Fruit fly (Drosophila melanogaster): Measurements from ENCODE around the gene CG3457.

CG3457 gene

DNA sequence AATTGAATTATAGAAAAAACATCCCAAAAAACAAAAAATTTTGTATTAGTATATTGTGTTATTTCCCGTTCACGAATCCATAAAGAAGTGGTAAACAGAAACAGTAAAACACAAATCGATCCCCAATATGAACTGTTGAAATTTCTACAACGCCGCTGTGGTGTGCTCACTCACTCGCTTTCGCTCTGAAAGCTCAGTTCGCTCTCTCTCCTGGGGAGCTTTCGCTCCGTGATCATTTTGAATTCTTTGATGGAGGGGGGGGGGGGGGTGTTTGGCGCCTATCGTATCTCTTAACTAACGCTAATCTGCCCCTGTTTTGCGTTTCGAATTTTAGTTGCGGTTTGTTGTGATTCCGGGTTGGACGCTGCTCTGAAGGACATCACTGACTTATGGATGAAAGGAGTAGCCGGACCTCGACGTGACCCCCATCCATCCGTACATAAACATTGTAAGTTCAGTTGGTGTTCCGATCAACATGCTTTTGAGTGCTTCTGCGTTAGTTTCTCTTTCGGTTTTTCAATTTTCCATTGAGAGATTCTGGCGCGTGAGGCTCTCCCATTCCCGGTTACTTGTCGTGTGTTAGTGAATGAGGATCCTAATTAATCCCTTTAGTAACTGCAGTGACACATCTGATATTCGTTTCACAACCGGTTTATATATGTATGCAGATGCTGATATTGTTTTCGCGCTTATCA is 46.3 kb upstream of the CG3457 start, which contains the start of gene D2hgdh:
TSS of gene D2hgdh (plus strand) at position 331 of the 695 bp plus-strand sequence.
- TF ChIP-seq Dif (GFP tag; optimal IDR thresholded peaks at IDR 0.05; ENCODE audit: partially characterized antibody) (peak; percentile 44), OdsH (GFP tag; optimal IDR thresholded peaks at IDR 0.05) (peak; percentile 46), brk (GFP tag; optimal IDR thresholded peaks at IDR 0.05) (peak; percentile 23), ey (GFP tag; optimal IDR thresholded peaks at IDR 0.05) (peak; percentile 25), foxo (GFP tag; optimal IDR thresholded peaks at IDR 0.05) (peak in 1 of 2 experiments; percentile 47), Hnf4 (GFP tag; optimal IDR thresholded peaks at IDR 0.05) (peak; percentile 41), woc (GFP tag; optimal IDR thresholded peaks at IDR 0.05) (no peak), jim (GFP tag; optimal IDR thresholded peaks at IDR 0.05) (no peak), rgr (GFP tag; optimal IDR thresholded peaks at IDR 0.05) (peak; percentile 56), fru (GFP tag; optimal IDR thresholded peaks at IDR 0.05) (no peak), psq (GFP tag; optimal IDR thresholded peaks at IDR 0.05) (no peak), HLH106 (tag; optimal IDR thresholded peaks at IDR 0.05) (peak; percentile 50), h (GFP tag; optimal IDR thresholded peaks at IDR 0.05) (peak; percentile 23), Rel (GFP tag; optimal IDR thresholded peaks at IDR 0.05) (no peak), Rel (tag; optimal IDR thresholded peaks at IDR 0.05) (peak; percentile 35)

DNA sequence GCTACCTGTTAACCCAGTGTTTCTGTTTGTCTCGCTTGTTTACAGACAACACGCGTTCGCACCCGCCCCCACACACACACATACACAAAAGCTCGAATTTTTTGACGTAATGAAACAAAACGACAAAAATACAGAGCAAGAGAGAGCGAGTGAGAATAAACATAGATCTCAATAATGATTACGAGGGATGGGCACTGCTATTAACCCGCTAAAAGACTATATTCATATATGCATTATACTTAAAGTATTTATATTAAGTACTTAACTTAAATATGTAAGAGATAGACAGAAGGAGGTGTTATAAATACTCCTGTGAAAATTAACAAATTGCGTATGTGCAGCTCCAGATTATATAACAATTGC is 45.8 kb upstream of the CG3457 start:
- TF ChIP-seq dsf (GFP tag; optimal IDR thresholded peaks at IDR 0.05; ENCODE audit: borderline replicate concordance) (peak; percentile 28), Abd-B (GFP tag; optimal IDR thresholded peaks at IDR 0.05) (no peak), woc (GFP tag; optimal IDR thresholded peaks at IDR 0.05) (peak; percentile 31), ey (GFP tag; optimal IDR thresholded peaks at IDR 0.05) (no peak), foxo (GFP tag; optimal IDR thresholded peaks at IDR 0.05) (peak in 1 of 2 experiments; percentile 53), CG9705 (GFP tag; optimal IDR thresholded peaks at IDR 0.05) (peak; percentile 3), fru (GFP tag; optimal IDR thresholded peaks at IDR 0.05) (peak; percentile 44), h (GFP tag; optimal IDR thresholded peaks at IDR 0.05) (peak; percentile 74), dl (GFP tag; optimal IDR thresholded peaks at IDR 0.05; ENCODE audit: insufficient read depth in 1 of 2, partially characterized antibody in 2 of 2) (no peak), N (GFP tag; optimal IDR thresholded peaks at IDR 0.05) (no peak), brk (GFP tag; optimal IDR thresholded peaks at IDR 0.05) (no peak), Dif (GFP tag; optimal IDR thresholded peaks at IDR 0.05; ENCODE audit: partially characterized antibody) (no peak), rgr (GFP tag; optimal IDR thresholded peaks at IDR 0.05) (peak; percentile 68), tai (GFP tag; optimal IDR thresholded peaks at IDR 0.05) (no peak), Mio (GFP tag; optimal IDR thresholded peaks at IDR 0.05) (no peak), Hr83 (GFP tag; optimal IDR thresholded peaks at IDR 0.05; ENCODE audit: poor library complexity, severe bottlenecking) (peak; percentile 90), Vsx2 (GFP tag; optimal IDR thresholded peaks at IDR 0.05; ENCODE audit: partially characterized antibody) (no peak), Sp1 (GFP tag; optimal IDR thresholded peaks at IDR 0.05) (peak; percentile 46), Dfd (GFP tag; optimal IDR thresholded peaks at IDR 0.05) (no peak), jim (GFP tag; optimal IDR thresholded peaks at IDR 0.05) (peak; percentile 23), CG32264 (GFP tag; optimal IDR thresholded peaks at IDR 0.05) (peak; percentile 33), Hnf4 (GFP tag; optimal IDR thresholded peaks at IDR 0.05) (peak; percentile 61), pan (optimal IDR thresholded peaks at IDR 0.05) (no peak), HLH106 (tag; optimal IDR thresholded peaks at IDR 0.05) (peak; percentile 63), br (GFP tag; optimal IDR thresholded peaks at IDR 0.05) (peak; percentile 64), lola (GFP tag; optimal IDR thresholded peaks at IDR 0.05) (no peak), Jra (GFP tag; optimal IDR thresholded peaks at IDR 0.05) (peak; percentile 69), psq (GFP tag; optimal IDR thresholded peaks at IDR 0.05) (peak; percentile 31), GATAd (GFP tag; optimal IDR thresholded peaks at IDR 0.05) (peak; percentile 5), usp (GFP tag; optimal IDR thresholded peaks at IDR 0.05) (no peak), Myc (optimal IDR thresholded peaks at IDR 0.05) (no peak), sage (GFP tag; optimal IDR thresholded peaks at IDR 0.05) (peak; percentile 64), Rel (GFP tag; optimal IDR thresholded peaks at IDR 0.05) (no peak), Rel (tag; optimal IDR thresholded peaks at IDR 0.05) (peak; percentile 35), CrebA (GFP tag; optimal IDR thresholded peaks at IDR 0.05; ENCODE audit: borderline replicate concordance) (no peak), dmrt93B (GFP tag; optimal IDR thresholded peaks at IDR 0.05) (peak; percentile 7), OdsH (GFP tag; optimal IDR thresholded peaks at IDR 0.05) (no peak), sv (GFP tag; optimal IDR thresholded peaks at IDR 0.05) (peak; percentile 44), Hr78 (GFP tag; optimal IDR thresholded peaks at IDR 0.05) (no peak)
